Fruit fly (Drosophila melanogaster) whole organism, wandering third instar larva: Measurements from ENCODE around the gene CG8543.

Source experiments
- Abd-B ChIP-seq: fragments of >200 bp; optimal IDR thresholded peaks from 2 replicates; lab custom pipeline; 2017; ENCODE audit warnings: missing biosample characterization, missing genetic modification characterization
- CG32264 ChIP-seq: fragments of 200-800 bp; sonication (Bioruptor generic); optimal IDR thresholded peaks from 2 replicates; lab custom pipeline; 2016; ENCODE audit warnings: missing biosample characterization, missing genetic modification characterization
- CG9705 ChIP-seq: fragments of 200-800 bp; sonication (Bioruptor generic); optimal IDR thresholded peaks from 2 replicates; lab custom pipeline; 2018; ENCODE audit warnings: missing biosample characterization, mild to moderate bottlenecking, missing genetic modification characterization
- CrebA ChIP-seq: fragments of 200-800 bp; sonication (Bioruptor generic); optimal IDR thresholded peaks from 2 replicates; lab custom pipeline; 2016; ENCODE audit warnings: missing biosample characterization, mild to moderate bottlenecking, missing genetic modification characterization, borderline replicate concordance
- Dfd ChIP-seq: fragments of >200 bp; optimal IDR thresholded peaks from 2 replicates; lab custom pipeline; 2017; ENCODE audit warnings: missing biosample characterization, missing genetic modification characterization
- GATAd ChIP-seq: sonication (Bioruptor generic); optimal IDR thresholded peaks from 2 replicates; lab custom pipeline; 2016; ENCODE audit warnings: missing biosample characterization, missing genetic modification characterization
- HLH106 ChIP-seq: fragments of 200-800 bp; optimal IDR thresholded peaks from 3 replicates; lab custom pipeline; 2019; ENCODE audit warnings: missing biosample characterization, mild to moderate bottlenecking, missing genetic modification characterization, moderate library complexity
- Hr78 ChIP-seq: fragments of >200 bp; optimal IDR thresholded peaks from 2 replicates; lab custom pipeline; 2017; ENCODE audit warnings: missing biosample characterization, missing genetic modification characterization
- Hr83 ChIP-seq: fragments of 200-300 bp; sonication (Bioruptor generic); optimal IDR thresholded peaks from 2 replicates; lab custom pipeline; 2016; ENCODE audit warnings: missing biosample characterization, mild to moderate bottlenecking, missing genetic modification characterization, moderate library complexity; ENCODE audit not compliant: poor library complexity, severe bottlenecking
- Jra ChIP-seq: sonication (Bioruptor generic); optimal IDR thresholded peaks from 2 replicates; lab custom pipeline; 2016; ENCODE audit warnings: missing biosample characterization, missing genetic modification characterization
- Mio ChIP-seq: sonication (Bioruptor generic); optimal IDR thresholded peaks from 2 replicates; lab custom pipeline; 2016; ENCODE audit warnings: missing biosample characterization, missing genetic modification characterization
- Myc ChIP-seq: fragments of >200 bp; optimal IDR thresholded peaks from 2 replicates; lab custom pipeline; 2017
- N ChIP-seq: fragments of >200 bp; optimal IDR thresholded peaks from 2 replicates; lab custom pipeline; 2018; ENCODE audit warnings: missing biosample characterization, missing external identifiers, missing genetic modification characterization
- OdsH ChIP-seq: fragments of 200-800 bp; sonication (Bioruptor generic); optimal IDR thresholded peaks from 2 replicates; lab custom pipeline; 2016; ENCODE audit warnings: missing biosample characterization, mild to moderate bottlenecking, missing genetic modification characterization
- Rel ChIP-seq, 2 experiments: fragments of 200-800 bp; sonication (Bioruptor generic) in 1 of 2; optimal IDR thresholded peaks; 2 replicates in 1 of 2; 3 replicates in 1 of 2; lab custom pipeline; 2016 to 2019; ENCODE audit warnings: mild to moderate bottlenecking in 2 of 2, missing biosample characterization in 2 of 2, missing genetic modification characterization in 2 of 2, moderate library complexity in 1 of 2
- Sp1 ChIP-seq: fragments of 200-800 bp; sonication (Bioruptor generic); optimal IDR thresholded peaks from 3 replicates; lab custom pipeline; 2019; ENCODE audit warnings: missing biosample characterization, mild to moderate bottlenecking, missing genetic modification characterization, moderate library complexity
- Vsx2 ChIP-seq: fragments of 200-300, 225-300 bp; sonication (Bioruptor generic); optimal IDR thresholded peaks from 2 replicates; lab custom pipeline; 2018; ENCODE audit warnings: missing biosample characterization, missing genetic modification characterization; ENCODE audit not compliant: partially characterized antibody
- dl ChIP-seq, 2 experiments: fragments of 175-275, 200-275 bp in 1 of 2; fragments of 200-275 bp in 1 of 2; sonication (Bioruptor generic); optimal IDR thresholded peaks; lab custom pipeline; 2018; ENCODE audit warnings: mild to moderate bottlenecking in 2 of 2, missing biosample characterization in 2 of 2, missing genetic modification characterization in 2 of 2, moderate library complexity in 2 of 2; ENCODE audit not compliant: partially characterized antibody in 2 of 2, insufficient read depth in 1 of 2
- dsf ChIP-seq: sonication (Bioruptor generic); optimal IDR thresholded peaks from 2 replicates; lab custom pipeline; 2016; ENCODE audit warnings: missing biosample characterization, missing genetic modification characterization, borderline replicate concordance
- ey ChIP-seq: fragments of 200-800 bp; sonication (Bioruptor generic); optimal IDR thresholded peaks from 2 replicates; lab custom pipeline; 2016; ENCODE audit warnings: missing biosample characterization, missing genetic modification characterization
- foxo ChIP-seq, 2 experiments: fragments of 200-800 bp; sonication (Bioruptor generic); optimal IDR thresholded peaks; 2 replicates in 1 of 2; 3 replicates in 1 of 2; lab custom pipeline; 2016 to 2017; ENCODE audit warnings: missing biosample characterization in 2 of 2, missing genetic modification characterization in 2 of 2
- fru ChIP-seq: fragments of 200-800 bp; sonication (Bioruptor generic); optimal IDR thresholded peaks from 3 replicates; lab custom pipeline; 2016; ENCODE audit warnings: missing biosample characterization, mild to moderate bottlenecking, missing genetic modification characterization
- jim ChIP-seq: fragments of 175-275, 200-325 bp; sonication (Bioruptor generic); optimal IDR thresholded peaks from 2 replicates; lab custom pipeline; 2016; ENCODE audit warnings: missing biosample characterization, mild to moderate bottlenecking, missing genetic modification characterization
- lola ChIP-seq: fragments of >200 bp; optimal IDR thresholded peaks from 2 replicates; lab custom pipeline; 2017; ENCODE audit warnings: missing biosample characterization, missing genetic modification characterization
- psq ChIP-seq: fragments of 200-800 bp; sonication (Bioruptor generic); optimal IDR thresholded peaks from 3 replicates; lab custom pipeline; 2017; ENCODE audit warnings: missing biosample characterization, mild to moderate bottlenecking, missing genetic modification characterization, moderate library complexity
- rgr ChIP-seq: fragments of 200-800 bp; sonication (Bioruptor generic); optimal IDR thresholded peaks from 3 replicates; lab custom pipeline; 2016; ENCODE audit warnings: missing biosample characterization, mild to moderate bottlenecking, missing genetic modification characterization
- sv ChIP-seq: fragments of 200-800 bp; sonication (Bioruptor generic); optimal IDR thresholded peaks from 3 replicates; lab custom pipeline; 2016; ENCODE audit warnings: missing biosample characterization, missing genetic modification characterization
- tai ChIP-seq: sonication (Bioruptor generic); optimal IDR thresholded peaks from 2 replicates; lab custom pipeline; 2016; ENCODE audit warnings: missing biosample characterization, missing genetic modification characterization
- usp ChIP-seq: fragments of >200 bp; optimal IDR thresholded peaks from 2 replicates; lab custom pipeline; 2017; ENCODE audit warnings: missing biosample characterization, missing genetic modification characterization
- woc ChIP-seq: sonication (Bioruptor generic); optimal IDR thresholded peaks from 2 replicates; lab custom pipeline; 2016; ENCODE audit warnings: missing biosample characterization, mild to moderate bottlenecking, missing genetic modification characterization

CG8543 gene

DNA sequence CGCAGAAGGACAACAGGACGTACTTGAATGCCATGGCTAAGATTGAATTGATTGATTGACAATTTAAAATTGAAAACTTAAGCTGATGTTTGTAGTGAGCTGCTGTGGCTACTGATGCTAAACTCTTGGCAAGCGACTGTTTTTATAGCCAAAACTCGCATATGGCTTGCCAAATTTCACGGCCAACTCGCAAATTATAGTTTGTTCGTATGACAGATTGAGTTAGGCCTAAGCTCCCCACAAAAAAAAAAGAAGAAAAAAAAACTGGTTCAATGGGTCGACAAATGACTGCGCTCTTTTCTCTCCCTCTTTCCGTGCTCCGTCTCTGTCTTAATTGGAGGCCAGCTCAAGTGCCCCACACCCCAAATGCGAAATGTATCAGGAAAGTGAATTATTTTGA lies at the start of gene CG8543:
CG8543 (minus strand) TSS at position 101 of the 400 bp plus-strand sequence.
- TF ChIP-seq foxo (GFP tag; optimal IDR thresholded peaks at IDR 0.05; lab: Kevin White, UChicago) (no peak), CG9705 (GFP tag; lab: Kevin White, UChicago) (no peak), fru (GFP tag; lab: Kevin White, UChicago) (no peak), Sp1 (no peak), HLH106 (no peak), Myc (lab: Kevin White, UChicago) (no peak), woc (GFP tag; lab: Kevin White, UChicago) (no peak), jim (GFP tag; lab: Kevin White, UChicago) (no peak), lola (GFP tag; lab: Kevin White, UChicago) (no peak), dl (GFP tag; optimal IDR thresholded peaks at IDR 0.05; lab: Kevin White, UChicago; ENCODE audit: insufficient read depth in 1 of 2, partially characterized antibody in 2 of 2) (no peak), CG32264 (GFP tag; lab: Kevin White, UChicago) (no peak), sv (GFP tag; lab: Kevin White, UChicago) (no peak), Abd-B (no peak), Hr78 (no peak), GATAd (GFP tag; lab: Kevin White, UChicago) (no peak), Mio (GFP tag; lab: Kevin White, UChicago) (no peak), Jra (GFP tag; lab: Kevin White, UChicago) (no peak), dsf (GFP tag; lab: Kevin White, UChicago) (no peak), tai (GFP tag; lab: Kevin White, UChicago) (no peak), Vsx2 (GFP tag; lab: Kevin White, UChicago) (no peak)
- TF ChIP-seq, all 38 proteins: peak for 0

DNA sequence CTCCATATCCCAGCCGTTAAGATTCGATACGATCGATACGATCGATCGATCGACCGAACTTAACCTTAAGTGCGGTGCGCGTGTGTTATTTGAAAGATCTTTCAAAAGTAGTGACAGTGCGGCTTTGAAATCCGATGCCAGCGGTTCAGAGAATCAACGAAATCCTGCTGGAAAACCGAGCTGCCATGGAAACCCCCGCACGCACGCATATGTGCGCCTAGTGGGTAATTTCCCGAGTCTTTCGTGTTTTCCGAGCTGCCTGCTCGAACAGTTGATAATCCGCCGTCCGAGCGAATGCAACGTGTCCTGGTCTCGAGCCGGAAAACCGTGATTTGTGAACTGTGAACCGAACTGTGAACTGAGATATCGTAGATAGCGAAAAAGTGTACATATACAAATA lies 49.1 kb upstream of the CG8543 start:
- TF ChIP-seq Rel (GFP tag; optimal IDR thresholded peaks at IDR 0.05; lab: Kevin White, UChicago) = no peak
- TF ChIP-seq Rel (tag; optimal IDR thresholded peaks at IDR 0.05; lab: Kevin White, UChicago) = peak; percentile 33
- no peak for TF ChIP-seq N

DNA sequence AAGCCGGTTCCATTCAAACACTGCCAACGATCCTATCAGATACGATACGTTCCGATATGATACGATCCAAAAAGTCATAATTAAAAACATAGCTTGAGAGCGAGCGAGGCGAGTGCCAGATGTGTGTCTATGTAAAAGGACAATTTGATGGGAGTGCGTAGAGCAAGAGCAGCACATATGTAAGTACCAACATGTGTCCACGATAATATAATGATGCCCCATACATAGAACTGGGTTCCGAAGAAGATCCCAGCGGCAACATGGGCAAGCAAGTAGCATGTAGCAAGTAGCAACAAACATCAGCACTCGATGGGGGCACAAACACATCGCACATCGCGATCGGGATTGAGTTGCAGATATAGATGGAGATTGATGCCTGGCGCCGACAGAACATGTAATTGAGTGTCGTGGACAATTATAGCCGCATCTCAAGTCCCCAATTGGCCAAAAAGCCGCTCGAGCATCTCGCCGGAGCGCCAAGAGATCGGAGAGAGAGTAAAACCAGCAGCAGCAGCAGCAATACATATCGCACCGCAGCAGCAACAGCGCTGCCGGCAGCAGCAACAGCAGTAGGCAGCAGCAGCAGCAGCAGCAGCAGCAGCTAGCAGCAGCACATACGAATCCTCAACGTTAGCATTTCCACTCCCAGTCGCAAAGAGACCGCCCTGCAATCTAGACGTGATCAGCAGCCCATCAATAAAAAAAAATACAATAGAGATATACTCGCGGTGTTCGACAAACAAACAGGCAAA lies 48.4 kb upstream of the CG8543 start, which contains the start of gene ltl:
ltl (plus strand) TSS at position 647 of the 752 bp plus-strand sequence.
- TF ChIP-seq Vsx2 (GFP tag; lab: Kevin White, UChicago) (peak; percentile 20), Hr78 (no peak), Dfd (GFP tag; lab: Kevin White, UChicago) (peak; percentile 91)

DNA sequence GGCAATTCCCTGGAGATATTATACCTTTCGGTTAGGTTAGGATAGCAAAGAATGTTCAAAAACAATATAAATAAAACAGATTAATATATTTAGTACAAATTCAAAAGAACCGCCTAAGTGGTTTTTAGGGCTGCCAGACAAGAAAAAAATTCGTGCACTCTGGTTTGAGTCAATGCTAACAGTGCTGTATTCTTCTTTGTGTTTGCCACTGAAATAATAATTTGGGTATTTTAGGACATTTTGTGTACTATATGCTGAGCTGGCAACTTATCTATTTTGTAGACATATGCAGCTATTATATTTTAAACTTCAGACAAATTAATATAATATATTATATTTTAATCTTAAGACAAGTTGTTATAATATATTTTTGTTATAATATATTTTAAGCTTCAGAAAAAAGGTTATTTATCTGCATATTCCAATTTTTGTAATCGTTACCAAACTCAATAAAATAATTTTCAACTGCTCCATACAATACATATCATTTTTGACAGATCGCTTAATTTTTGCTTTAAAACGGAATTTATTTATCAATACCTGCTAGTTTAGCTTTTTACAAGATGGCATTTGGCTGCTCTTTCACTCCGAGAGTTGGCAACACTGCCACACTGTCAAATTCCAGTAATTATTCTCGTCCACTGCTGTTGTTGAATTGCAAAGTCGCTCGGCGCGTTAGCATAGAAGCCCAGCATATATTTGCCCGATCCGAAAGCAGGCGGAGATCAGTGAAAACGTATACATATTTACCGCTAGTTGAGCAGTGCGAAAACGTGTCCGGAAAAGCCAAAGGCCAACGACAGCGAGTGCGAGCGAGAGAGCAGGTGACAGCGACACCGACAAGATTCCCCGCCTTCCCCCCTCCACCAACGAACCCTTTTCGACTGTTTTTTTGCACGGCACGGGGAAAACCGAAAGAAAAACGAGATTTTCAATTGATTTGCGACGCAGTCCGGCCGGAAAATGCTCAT lies 40.6 kb upstream of the CG8543 start, which contains the start of gene CG7546:
CG7546 (plus strand) TSS at position 573 of the 971 bp plus-strand sequence.
- TF ChIP-seq Rel (GFP tag; optimal IDR thresholded peaks at IDR 0.05; lab: Kevin White, UChicago) (no peak), Rel (tag; optimal IDR thresholded peaks at IDR 0.05; lab: Kevin White, UChicago) (peak; percentile 66), Dfd (GFP tag; lab: Kevin White, UChicago) (no peak), Jra (GFP tag; lab: Kevin White, UChicago) (no peak), CG9705 (GFP tag; lab: Kevin White, UChicago) (peak; percentile 5), OdsH (GFP tag; lab: Kevin White, UChicago) (peak; percentile 14), lola (GFP tag; lab: Kevin White, UChicago) (no peak), foxo (GFP tag; optimal IDR thresholded peaks at IDR 0.05; lab: Kevin White, UChicago) (peak in 1 of 2 experiments; percentile 59), rgr (peak; percentile 58), ey (GFP tag; lab: Kevin White, UChicago) (no peak), psq (GFP tag; lab: Kevin White, UChicago) (peak; percentile 56), sv (GFP tag; lab: Kevin White, UChicago) (peak; percentile 3), HLH106 (peak; percentile 50), CrebA (GFP tag; lab: Kevin White, UChicago) (no peak), Hr78 (no peak), Abd-B (no peak), Myc (lab: Kevin White, UChicago) (peak; percentile 96), Hr83 (GFP tag; lab: Kevin White, UChicago) (no peak), Sp1 (peak; percentile 31), CG32264 (GFP tag; lab: Kevin White, UChicago) (no peak), usp (GFP tag; lab: Kevin White, UChicago) (no peak), fru (GFP tag; lab: Kevin White, UChicago) (peak; percentile 17), woc (GFP tag; lab: Kevin White, UChicago) (peak; percentile 57)
